Worm (Caenorhabditis elegans) whole organism, midembryonic: ENCODE data around the gene C16C4.17.

Experiments used
- T22C8.4 ChIP-seq: fragments of 200-800 bp; sonication (Bioruptor generic); IDR thresholded peaks from 2 replicates; pipeline ENCODE4 v1.3.6; 2022; ENCODE audit warnings: missing genetic modification characterization, missing compliant biosample characterization
- flt-1 ChIP-seq: fragments of 200-800 bp; sonication (Bioruptor generic); IDR thresholded peaks from 2 replicates; pipeline ENCODE4 v1.3.6; 2022; ENCODE audit warnings: missing genetic modification characterization, missing compliant biosample characterization
- tab-1 ChIP-seq: fragments of 200-800 bp; sonication (Bioruptor generic); IDR thresholded peaks from 2 replicates; pipeline ENCODE4 v1.3.6; 2022; ENCODE audit warnings: missing genetic modification characterization, missing compliant biosample characterization
- ztf-29 ChIP-seq: fragments of 200-800 bp; sonication (Bioruptor generic); IDR thresholded peaks from 2 replicates; pipeline ENCODE4 v1.3.6; 2022; ENCODE audit warnings: missing genetic modification reagents, missing genetic modification characterization, missing compliant biosample characterization

DNA sequence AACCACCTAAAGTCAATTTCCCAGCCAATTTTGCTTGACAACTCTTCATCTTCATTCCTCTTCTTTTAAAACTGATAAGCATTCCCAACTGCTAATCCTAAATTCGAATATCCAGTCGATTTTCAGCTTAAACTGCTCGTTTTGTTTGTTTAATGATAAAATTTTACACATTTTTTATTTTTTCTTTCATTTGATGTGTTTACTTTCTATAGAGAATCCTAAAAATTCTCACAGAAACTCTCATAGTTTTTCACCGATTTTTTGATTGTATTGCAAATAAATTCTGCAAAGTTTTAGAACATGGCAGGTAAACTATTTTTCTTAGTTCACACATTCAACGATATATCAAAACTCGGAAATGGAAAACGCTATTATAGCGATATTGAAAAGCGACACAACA is 31.4 kb downstream of the C16C4.17 start, which contains the start of gene math-25:
- TF ChIP-seq T22C8.4 (no peak), flt-1 (GFP tag; lab: Robert Waterston, UW) (no peak), tab-1 (no peak), ztf-29 (no peak)
